Worm (Caenorhabditis elegans) whole organism, L2 larva: ENCODE data around the gene F38B6.2.

Experiments
- F13H6.1 ChIP-seq: sonication (generic microtip); optimal IDR thresholded peaks from 2 replicates; lab custom pipeline; 2016; ENCODE audit warnings: missing genetic modification characterization, missing compliant biosample characterization
- R02D3.7 ChIP-seq: fragments of 150-350 bp; optimal IDR thresholded peaks from 2 replicates; lab custom pipeline; 2014; ENCODE audit warnings: missing biosample characterization, missing genetic modification characterization
- Y55F3AM.14 ChIP-seq: fragments of 200-800 bp; sonication (Bioruptor generic); optimal IDR thresholded peaks from 2 replicates; lab custom pipeline; 2018; ENCODE audit warnings: mild to moderate bottlenecking, missing genetic modification characterization, missing compliant biosample characterization
- alr-1 ChIP-seq: fragments of 150-350 bp; optimal IDR thresholded peaks from 2 replicates; lab custom pipeline; 2014; ENCODE audit warnings: missing biosample characterization, missing genetic modification characterization
- aly-2 ChIP-seq: fragments of 150-350 bp; optimal IDR thresholded peaks from 2 replicates; lab custom pipeline; 2014; ENCODE audit warnings: missing biosample characterization, missing genetic modification characterization
- crh-2 ChIP-seq: sonication (generic microtip); optimal IDR thresholded peaks from 2 replicates; lab custom pipeline; 2017; ENCODE audit warnings: missing biosample characterization, missing genetic modification characterization
- dmd-4 ChIP-seq: sonication (generic microtip); optimal IDR thresholded peaks from 2 replicates; lab custom pipeline; 2017; ENCODE audit warnings: missing biosample characterization, missing genetic modification characterization
- egl-27 ChIP-seq: sonication (generic microtip); optimal IDR thresholded peaks from 3 replicates; lab custom pipeline; 2017; ENCODE audit warnings: missing biosample characterization, missing genetic modification reagents, missing genetic modification characterization
- fos-1 ChIP-seq: fragments of 150-350 bp; optimal IDR thresholded peaks from 2 replicates; lab custom pipeline; 2014; ENCODE audit warnings: missing biosample characterization, missing genetic modification characterization
- lin-11 ChIP-seq: fragments of 150-350 bp; sonication (generic microtip); optimal IDR thresholded peaks from 2 replicates; lab custom pipeline; 2014; ENCODE audit warnings: missing biosample characterization, missing genetic modification characterization, inconsistent platforms, mixed read lengths
- lin-13 ChIP-seq: fragments of 150-350 bp; optimal IDR thresholded peaks from 2 replicates; lab custom pipeline; 2014; ENCODE audit warnings: missing biosample characterization, missing genetic modification reagents, missing genetic modification characterization
- lin-39 ChIP-seq: fragments of 150-350 bp; optimal IDR thresholded peaks from 2 replicates; lab custom pipeline; 2014; ENCODE audit warnings: missing biosample characterization, missing genetic modification reagents, missing genetic modification characterization
- lsy-2 ChIP-seq, 2 experiments: fragments of 150-350 bp in 1 of 2; sonication (generic microtip) in 1 of 2; optimal IDR thresholded peaks; 2 replicates each; lab custom pipeline; 2014 to 2017; ENCODE audit warnings: missing biosample characterization in 2 of 2, missing genetic modification characterization in 2 of 2
- mbf-1 ChIP-seq: sonication (generic microtip); optimal IDR thresholded peaks from 2 replicates; lab custom pipeline; 2017; ENCODE audit warnings: missing biosample characterization, missing genetic modification characterization
- mdl-1 ChIP-seq, 2 experiments: fragments of 150-350 bp in 1 of 2; sonication (generic microtip) in 1 of 2; optimal IDR thresholded peaks; 2 replicates each; lab custom pipeline; 2017; ENCODE audit warnings: missing biosample characterization in 2 of 2, missing genetic modification characterization in 2 of 2
- nhr-129 ChIP-seq: fragments of 150-350 bp; optimal IDR thresholded peaks from 2 replicates; lab custom pipeline; 2014; ENCODE audit warnings: missing biosample characterization, missing genetic modification characterization
- nhr-21 ChIP-seq: fragments of 150-350 bp; optimal IDR thresholded peaks from 2 replicates; lab custom pipeline; 2014; ENCODE audit warnings: missing biosample characterization, missing genetic modification characterization
- nhr-23 ChIP-seq: fragments of 150-350 bp; optimal IDR thresholded peaks from 2 replicates; lab custom pipeline; 2014; ENCODE audit warnings: missing biosample characterization, missing genetic modification reagents, missing genetic modification characterization
- nhr-25 ChIP-seq: fragments of 150-350 bp; sonication (generic microtip); optimal IDR thresholded peaks from 3 replicates; lab custom pipeline; 2014; ENCODE audit warnings: missing biosample characterization, missing genetic modification characterization
- nhr-6 ChIP-seq: fragments of 150-350 bp; optimal IDR thresholded peaks from 2 replicates; lab custom pipeline; 2014; ENCODE audit warnings: missing biosample characterization, missing genetic modification characterization
- nhr-77 ChIP-seq: fragments of 150-350 bp; optimal IDR thresholded peaks from 2 replicates; lab custom pipeline; 2014; ENCODE audit warnings: missing biosample characterization, missing genetic modification characterization
- peb-1 ChIP-seq: fragments of 150-350 bp; optimal IDR thresholded peaks from 2 replicates; lab custom pipeline; 2014; ENCODE audit warnings: missing biosample characterization, missing genetic modification characterization
- sem-4 ChIP-seq: fragments of 150-350 bp; optimal IDR thresholded peaks from 2 replicates; lab custom pipeline; 2014; ENCODE audit warnings: missing biosample characterization, missing genetic modification reagents, missing genetic modification characterization
- skn-1 ChIP-seq: sonication (generic microtip); optimal IDR thresholded peaks from 2 replicates; lab custom pipeline; 2017; ENCODE audit warnings: missing biosample characterization, missing genetic modification characterization
- sma-3 ChIP-seq: sonication (generic microtip); optimal IDR thresholded peaks from 2 replicates; lab custom pipeline; 2016; ENCODE audit warnings: missing genetic modification reagents, missing genetic modification characterization, missing compliant biosample characterization
- sma-9 ChIP-seq, 2 experiments: fragments of 150-350 bp in 1 of 2; sonication (generic microtip) in 1 of 2; optimal IDR thresholded peaks; 2 replicates each; lab custom pipeline; 2014 to 2016; ENCODE audit warnings: missing genetic modification characterization in 2 of 2, mild to moderate bottlenecking in 1 of 2, missing biosample characterization in 1 of 2, missing compliant biosample characterization in 1 of 2, missing genetic modification reagents in 1 of 2, moderate library complexity in 1 of 2
- unc-39 ChIP-seq: fragments of 150-350 bp; optimal IDR thresholded peaks from 2 replicates; lab custom pipeline; 2014; ENCODE audit warnings: missing biosample characterization, missing genetic modification characterization
- unc-55 ChIP-seq: fragments of 150-350 bp; sonication (generic microtip); optimal IDR thresholded peaks from 3 replicates; lab custom pipeline; 2014; ENCODE audit warnings: missing biosample characterization, missing genetic modification reagents, missing genetic modification characterization
- unc-62 ChIP-seq: fragments of 150-350 bp; optimal IDR thresholded peaks from 2 replicates; lab custom pipeline; 2014; ENCODE audit warnings: missing biosample characterization, missing genetic modification reagents, missing genetic modification characterization
- zag-1 ChIP-seq: fragments of 150-350 bp; optimal IDR thresholded peaks from 2 replicates; lab custom pipeline; 2014; ENCODE audit warnings: missing biosample characterization, missing genetic modification characterization
- ztf-1 ChIP-seq: fragments of 200-800 bp; sonication (Bioruptor generic); conservative IDR thresholded peaks from 2 replicates; pipeline ENCODE4 v1.3.6; 2022; ENCODE audit warnings: missing genetic modification characterization, missing compliant biosample characterization
- ztf-11 ChIP-seq: sonication (generic microtip); optimal IDR thresholded peaks from 2 replicates; lab custom pipeline; 2017; ENCODE audit warnings: missing biosample characterization, missing genetic modification characterization
- ztf-4 ChIP-seq: fragments of 150-350 bp; optimal IDR thresholded peaks from 2 replicates; lab custom pipeline; 2014; ENCODE audit warnings: missing biosample characterization, missing genetic modification characterization

F38B6.2 gene

ce11 chrX:6662267-6662666 lies 36.1 kb upstream of the F38B6.2 start:
- no peak for TF ChIP-seq sem-4 (tag; lab: Kevin White, UChicago)
- no peak for TF ChIP-seq F13H6.1 (tag; lab: Kevin White, UChicago)
- no peak for TF ChIP-seq nhr-21 (tag; lab: Kevin White, UChicago)
- no peak for TF ChIP-seq nhr-77 (tag; lab: Kevin White, UChicago)
- TF ChIP-seq egl-27, result no peak
- TF ChIP-seq ztf-11 (tag; lab: Kevin White, UChicago), result no peak
- TF ChIP-seq aly-2, result no peak
- TF ChIP-seq crh-2 (tag; lab: Kevin White, UChicago), result no peak
- TF ChIP-seq nhr-6 (tag; lab: Kevin White, UChicago), result no peak
- TF ChIP-seq lin-13, result no peak
- TF ChIP-seq peb-1 (tag; lab: Kevin White, UChicago), result no peak
- no peak for TF ChIP-seq nhr-23 (tag; lab: Kevin White, UChicago)
- no peak for TF ChIP-seq lin-39 (tag; lab: Kevin White, UChicago)
- no peak for TF ChIP-seq Y55F3AM.14 (GFP tag; lab: Kevin White, UChicago)
- TF ChIP-seq unc-62 (GFP tag; lab: Kevin White, UChicago), result no peak
- no peak for TF ChIP-seq unc-55
- TF ChIP-seq nhr-129 (tag; lab: Kevin White, UChicago), result no peak
- no peak for TF ChIP-seq nhr-25
- TF ChIP-seq mbf-1 (tag; lab: Kevin White, UChicago), result no peak
- TF ChIP-seq skn-1, result no peak

DNA sequence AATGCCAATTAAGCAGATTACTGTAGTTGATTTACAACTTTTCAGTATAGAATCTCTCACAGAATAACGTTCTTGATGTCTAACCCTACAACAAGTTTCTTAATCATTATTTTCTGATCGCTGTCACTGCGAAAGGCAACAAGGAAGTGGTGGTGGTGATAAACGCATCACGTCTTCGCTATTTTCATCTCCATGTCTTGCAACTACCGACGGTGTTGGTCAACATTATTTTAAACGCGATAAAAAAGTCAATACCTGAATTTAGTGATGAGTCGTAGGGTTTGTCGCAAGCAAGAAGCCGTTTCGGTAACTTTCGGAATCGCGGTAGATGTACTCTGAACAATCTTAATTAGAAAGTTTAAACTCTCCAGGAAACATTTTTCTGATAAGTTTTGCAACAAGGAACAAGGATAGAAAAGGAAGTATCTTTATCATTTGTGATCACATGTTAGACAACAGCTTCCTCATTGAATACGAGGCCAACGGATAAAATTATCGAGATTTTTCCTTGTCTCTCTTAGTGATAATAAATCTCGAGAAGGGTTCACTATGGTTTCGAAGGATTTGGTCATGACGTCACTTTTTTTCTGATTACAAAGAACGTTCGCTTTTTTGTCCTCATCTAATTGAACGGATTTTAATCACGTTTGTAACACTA lies 34.4 kb upstream of the F38B6.2 start:
- TF ChIP-seq egl-27 (peak; percentile 54), sma-9 (GFP tag; optimal IDR thresholded peaks at IDR 0.05; lab: Kevin White, UChicago) (peak; percentile 31), sma-9 (tag; optimal IDR thresholded peaks at IDR 0.05; lab: Kevin White, UChicago) (no peak), lsy-2 (tag; optimal IDR thresholded peaks at IDR 0.05; lab: Kevin White, UChicago) (no peak), nhr-25 (peak; percentile 56), ztf-1 (GFP tag; lab: Robert Waterston, UW) (no peak), nhr-21 (tag; lab: Kevin White, UChicago) (peak; percentile 73), sma-3 (GFP tag; lab: Kevin White, UChicago) (peak; percentile 22)

DNA sequence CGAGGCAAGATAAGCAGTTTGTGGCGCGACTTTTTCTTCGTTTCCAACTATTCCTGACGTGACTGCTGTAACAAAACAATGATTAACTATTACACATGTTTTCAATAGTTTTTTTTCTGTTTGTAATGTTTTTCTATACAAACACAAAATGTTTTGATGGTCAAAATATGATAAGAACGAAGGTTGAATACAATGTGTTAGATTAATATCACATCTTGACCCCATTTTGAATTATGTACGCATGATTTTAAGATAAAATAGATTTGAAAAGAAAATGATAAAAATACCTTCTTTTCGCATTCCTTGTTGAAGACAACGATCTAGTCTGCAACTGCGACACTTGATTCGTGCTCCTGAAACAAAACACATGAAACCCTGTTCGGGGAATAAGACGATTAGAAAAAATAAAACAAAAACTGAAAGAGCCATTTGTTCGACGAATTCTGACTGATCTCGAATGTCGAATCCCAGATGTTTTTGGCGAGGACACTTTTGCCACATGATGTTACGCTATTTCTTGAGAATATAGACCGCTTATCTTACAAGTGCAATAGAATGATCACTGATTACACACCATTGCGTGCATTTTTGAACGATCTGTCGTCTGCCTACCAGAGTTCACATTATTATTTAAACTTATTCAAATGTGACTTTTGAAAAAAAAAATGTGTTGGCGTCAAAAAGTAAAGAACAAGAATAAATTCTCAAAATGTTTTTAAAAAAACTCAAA lies 33.0 kb upstream of the F38B6.2 start:
- no peak for TF ChIP-seq unc-39
- no peak for TF ChIP-seq ztf-4 (tag; lab: Kevin White, UChicago)
- peak; percentile 6 for TF ChIP-seq nhr-129 (tag; lab: Kevin White, UChicago)
- peak; percentile 42 for TF ChIP-seq crh-2 (tag; lab: Kevin White, UChicago)
- no peak for TF ChIP-seq Y55F3AM.14 (GFP tag; lab: Kevin White, UChicago)
- peak; percentile 54 for TF ChIP-seq sma-9 (GFP tag; optimal IDR thresholded peaks at IDR 0.05; lab: Kevin White, UChicago)
- TF ChIP-seq sma-9 (tag; optimal IDR thresholded peaks at IDR 0.05; lab: Kevin White, UChicago), result no peak
- no peak for TF ChIP-seq zag-1 (tag; lab: Kevin White, UChicago)
- no peak for TF ChIP-seq aly-2
- no peak for TF ChIP-seq dmd-4 (tag; lab: Kevin White, UChicago)
- no peak for TF ChIP-seq alr-1 (tag; lab: Kevin White, UChicago)
- TF ChIP-seq lin-13, result no peak
- TF ChIP-seq R02D3.7 (tag; lab: Kevin White, UChicago), result no peak
- TF ChIP-seq lsy-2 (tag; optimal IDR thresholded peaks at IDR 0.05; lab: Kevin White, UChicago), result no peak
- TF ChIP-seq sma-3 (GFP tag; lab: Kevin White, UChicago), result peak; percentile 62
- no peak for TF ChIP-seq nhr-23 (tag; lab: Kevin White, UChicago)
- TF ChIP-seq egl-27, result no peak
- no peak for TF ChIP-seq unc-62 (GFP tag; lab: Kevin White, UChicago)
- no peak for TF ChIP-seq nhr-21 (tag; lab: Kevin White, UChicago)
- peak; percentile 33 for TF ChIP-seq fos-1 (tag; lab: Kevin White, UChicago)
- no peak for TF ChIP-seq lin-39 (tag; lab: Kevin White, UChicago)

- TF ChIP-seq lin-11 (tag; lab: Kevin White, UChicago) (no peak), sem-4 (tag; lab: Kevin White, UChicago) (no peak), nhr-129 (tag; lab: Kevin White, UChicago) (no peak), fos-1 (tag; lab: Kevin White, UChicago) (peak; percentile 96), crh-2 (tag; lab: Kevin White, UChicago) (peak; percentile 25), mdl-1 (tag; optimal IDR thresholded peaks at IDR 0.05; lab: Kevin White, UChicago) (no peak), nhr-77 (tag; lab: Kevin White, UChicago) (no peak), sma-9 (GFP tag; optimal IDR thresholded peaks at IDR 0.05; lab: Kevin White, UChicago) (peak; percentile 53), sma-9 (tag; optimal IDR thresholded peaks at IDR 0.05; lab: Kevin White, UChicago) (no peak), lsy-2 (tag; optimal IDR thresholded peaks at IDR 0.05; lab: Kevin White, UChicago) (no peak), nhr-25 (no peak), nhr-21 (tag; lab: Kevin White, UChicago) (no peak), skn-1 (peak; percentile 1), unc-39 (no peak)
These were observed 30.9 kb upstream of the F38B6.2 start for ce11 chrX:6667468-6667867.
